Worm (Caenorhabditis elegans) whole organism, young adult: ENCODE measurements around the gene nhr-241.

Experiments used
- ZK185.1 ChIP-seq: sonication (generic microtip); optimal IDR thresholded peaks from 2 replicates; lab custom pipeline; 2016; ENCODE audit warnings: mild to moderate bottlenecking, missing genetic modification characterization, missing compliant biosample characterization; ENCODE audit not compliant: poor library complexity, severe bottlenecking
- bed-1 ChIP-seq: fragments of 200-800 bp; sonication (Bioruptor generic); IDR thresholded peaks from 2 replicates; pipeline ENCODE4 v1.3.6; 2022; ENCODE audit warnings: missing genetic modification reagents, missing genetic modification characterization, missing compliant biosample characterization
- bed-2 ChIP-seq: fragments of 200-800 bp; sonication (Bioruptor generic); IDR thresholded peaks from 2 replicates; pipeline ENCODE4 v1.3.6; 2022; ENCODE audit warnings: missing genetic modification reagents, missing genetic modification characterization, missing compliant biosample characterization
- ceh-100 ChIP-seq: fragments of 200-800 bp; sonication (Bioruptor generic); IDR thresholded peaks from 2 replicates; pipeline ENCODE4 v1.3.6; 2022; ENCODE audit warnings: missing genetic modification reagents, missing genetic modification characterization, missing compliant biosample characterization
- egrh-3 ChIP-seq: fragments of 200-800 bp; sonication (Bioruptor generic); IDR thresholded peaks from 2 replicates; pipeline ENCODE4 v1.3.6; 2022; ENCODE audit warnings: missing genetic modification reagents, missing genetic modification characterization, missing compliant biosample characterization
- lin-35 ChIP-seq, 3 experiments: fragments of 150-350 bp in 2 of 3; sonication (generic microtip) in 1 of 3; optimal IDR thresholded peaks; 2 replicates each; lab custom pipeline; 2014 to 2018; ENCODE audit warnings: missing biosample characterization in 3 of 3, missing genetic modification characterization in 3 of 3, missing genetic modification reagents in 3 of 3
- lsy-27 ChIP-seq: sonication (generic microtip); optimal IDR thresholded peaks from 2 replicates; lab custom pipeline; 2017; ENCODE audit warnings: missing genetic modification characterization, mild to moderate bottlenecking, missing compliant biosample characterization, antibody characterized with exemption, missing genotype, borderline replicate concordance; ENCODE audit not compliant: insufficient read depth
- pha-4 ChIP-seq: fragments of 150-350 bp; sonication (generic microtip); optimal IDR thresholded peaks from 2 replicates; lab custom pipeline; 2014; ENCODE audit warnings: missing biosample characterization, missing genetic modification reagents, missing genetic modification characterization
- repo-1 ChIP-seq: sonication (generic microtip); optimal IDR thresholded peaks from 2 replicates; lab custom pipeline; 2017; ENCODE audit warnings: mild to moderate bottlenecking, missing genetic modification characterization, missing compliant biosample characterization
- sea-2 ChIP-seq: fragments of 200-800 bp; sonication (Bioruptor generic); IDR thresholded peaks from 2 replicates; pipeline ENCODE4 v1.3.6; 2022; ENCODE audit warnings: missing genetic modification characterization, missing compliant biosample characterization
- tbp1 ChIP-seq: fragments of 200-800 bp; sonication (Bioruptor generic); optimal IDR thresholded peaks from 2 replicates; lab custom pipeline; 2018; ENCODE audit warnings: mild to moderate bottlenecking, missing genetic modification characterization, missing compliant biosample characterization
- unc-130 ChIP-seq: sonication (generic microtip); optimal IDR thresholded peaks from 2 replicates; lab custom pipeline; 2016; ENCODE audit warnings: missing genetic modification reagents, missing genetic modification characterization, missing compliant biosample characterization
- ztf-25 ChIP-seq: fragments of 200-800 bp; sonication (Bioruptor generic); IDR thresholded peaks from 2 replicates; pipeline ENCODE4 v1.3.6; 2022; ENCODE audit warnings: missing genetic modification reagents, missing genetic modification characterization, missing compliant biosample characterization

- no peak for TF ChIP-seq egrh-3 (GFP tag; lab: Robert Waterston, UW)
- TF ChIP-seq sea-2 (GFP tag; lab: Robert Waterston, UW) = no peak
- no peak for TF ChIP-seq ZK185.1 (tag; lab: Kevin White, UChicago)
- no peak for TF ChIP-seq ceh-100 (GFP tag; lab: Robert Waterston, UW)
- TF ChIP-seq repo-1 (tag; lab: Kevin White, UChicago) = no peak
- TF ChIP-seq lsy-27 = no peak
- no peak for TF ChIP-seq pha-4
- no peak for TF ChIP-seq bed-2 (GFP tag; lab: Robert Waterston, UW)
- no peak for TF ChIP-seq bed-1 (GFP tag; lab: Robert Waterston, UW)
- TF ChIP-seq ztf-25 = 0 out of 2 replicates have a peak, but pooled peaks have one; percentile 36
- no peak for TF ChIP-seq lin-35 (GFP tag; optimal IDR thresholded peaks at IDR 0.05; lab: Kevin White, UChicago)
- TF ChIP-seq unc-130 (GFP tag; lab: Kevin White, UChicago) = no peak
- no peak for TF ChIP-seq tbp1
Measured at ce11 chrV:18658914-18659313, 40.3 kb upstream of the nhr-241 start.
